Worm (Caenorhabditis elegans): Measurements from ENCODE around the gene ZC239.16.

The ZC239.16 gene

ce11 chrII:3248043-3248718 lies 23.1 kb upstream of the ZC239.16 start, which contains the start of the genes fbxc-50 and C17F4.2:
Gene fbxc-50, minus strand, starts transcription at chrII:3248123.
Gene C17F4.2, plus strand, starts transcription at chrII:3248668.
- TF ChIP-seq elt-3 (tag; optimal IDR thresholded peaks at IDR 0.05) (no peak), fos-1 (tag; optimal IDR thresholded peaks at IDR 0.05) (no peak), R02D3.7 (tag; optimal IDR thresholded peaks at IDR 0.05) (no peak), nhr-25 (tag; optimal IDR thresholded peaks at IDR 0.05) (no peak), ZK546.5 (tag; optimal IDR thresholded peaks at IDR 0.05) (no peak), skn-1 (tag; optimal IDR thresholded peaks at IDR 0.05) (no peak), nhr-11 (tag; optimal IDR thresholded peaks at IDR 0.05) (no peak), nhr-23 (tag; optimal IDR thresholded peaks at IDR 0.05) (no peak), egl-27 (tag; optimal IDR thresholded peaks at IDR 0.05) (no peak), unc-62 (GFP tag; optimal IDR thresholded peaks at IDR 0.05) (no peak), nhr-28 (tag; optimal IDR thresholded peaks at IDR 0.05) (no peak)

ce11 chrII:3247556-3247955 lies 22.4 kb upstream of the ZC239.16 start:
- TF ChIP-seq nfya-1 (tag; optimal IDR thresholded peaks at IDR 0.05; ENCODE audit: insufficient read depth) (no peak), unc-62 (GFP tag; optimal IDR thresholded peaks at IDR 0.05) (no peak), ceh-28 (tag; optimal IDR thresholded peaks at IDR 0.05) (no peak), ceh-9 (tag; optimal IDR thresholded peaks at IDR 0.05) (no peak), eor-1 (tag; optimal IDR thresholded peaks at IDR 0.05) (no peak), ztf-4 (tag; optimal IDR thresholded peaks at IDR 0.05) (no peak), snpc-4 (tag; optimal IDR thresholded peaks at IDR 0.05) (no peak), tbx-2 (tag; optimal IDR thresholded peaks at IDR 0.05) (no peak), nhr-43 (tag; optimal IDR thresholded peaks at IDR 0.05; ENCODE audit: poor library complexity, severe bottlenecking) (no peak), nhr-76 (tag; optimal IDR thresholded peaks at IDR 0.05) (no peak), nhr-237 (tag; optimal IDR thresholded peaks at IDR 0.05) (no peak), egl-5 (tag; optimal IDR thresholded peaks at IDR 0.05) (no peak), nhr-25 (tag; optimal IDR thresholded peaks at IDR 0.05) (no peak), unc-39 (tag; optimal IDR thresholded peaks at IDR 0.05) (no peak), nhr-12 (tag; optimal IDR thresholded peaks at IDR 0.05) (no peak), fos-1 (tag; optimal IDR thresholded peaks at IDR 0.05) (no peak), nhr-11 (tag; optimal IDR thresholded peaks at IDR 0.05) (no peak), aly-2 (tag; optimal IDR thresholded peaks at IDR 0.05) (no peak), elt-3 (tag; optimal IDR thresholded peaks at IDR 0.05) (no peak), ZK546.5 (tag; optimal IDR thresholded peaks at IDR 0.05) (no peak)

- TF ChIP-seq pqm-1 (tag; optimal IDR thresholded peaks at IDR 0.05), result peak; percentile 96
- peak; percentile 99 for TF ChIP-seq elt-2 (tag; optimal IDR thresholded peaks at IDR 0.05)
- no peak for TF ChIP-seq mdl-1 (tag; optimal IDR thresholded peaks at IDR 0.05)
- peak; percentile 71 for TF ChIP-seq jun-1 (tag; optimal IDR thresholded peaks at IDR 0.05)
These were observed 20.7 kb upstream of the ZC239.16 start, which contains the start of gene C17F4.7 for ce11 chrII:3245836-3246235. Gene C17F4.7, minus strand, starts transcription at chrII:3246015.

- TF ChIP-seq nhr-77 (tag; optimal IDR thresholded peaks at IDR 0.05) (peak; percentile 54), lin-15B (tag; optimal IDR thresholded peaks at IDR 0.05) (no peak), elt-2 (tag; optimal IDR thresholded peaks at IDR 0.05) (peak; percentile 50), fos-1 (tag; optimal IDR thresholded peaks at IDR 0.05) (peak; percentile 9), sea-2 (GFP tag; optimal IDR thresholded peaks at IDR 0.05) (no peak)
These were observed 19.6 kb upstream of the ZC239.16 start for ce11 chrII:3244758-3245157.

ce11 chrII:3244070-3244469 lies 19.0 kb upstream of the ZC239.16 start, which contains the start of gene C17F4.12:
Gene C17F4.12, minus strand, starts transcription at chrII:3244170.
- TF ChIP-seq ceh-16 (tag; optimal IDR thresholded peaks at IDR 0.05) (no peak), eor-1 (tag; optimal IDR thresholded peaks at IDR 0.05) (no peak), daf-12 (tag; optimal IDR thresholded peaks at IDR 0.05) (no peak), snpc-4 (tag; optimal IDR thresholded peaks at IDR 0.05) (no peak), ztf-11 (tag; optimal IDR thresholded peaks at IDR 0.05) (no peak), pha-4 (tag; optimal IDR thresholded peaks at IDR 0.05) (no peak), fos-1 (tag; optimal IDR thresholded peaks at IDR 0.05) (no peak), fkh-2 (tag; optimal IDR thresholded peaks at IDR 0.05) (no peak)

Data from whole organism, L3 larva.